Worm (Caenorhabditis elegans) whole organism, L4/young adult: Measurements from ENCODE around the gene deb-1.

Experiments used
- W03F9.2 ChIP-seq: fragments of 150-350 bp; optimal IDR thresholded peaks from 2 replicates; lab custom pipeline; 2014; ENCODE audit warnings: missing biosample characterization, missing genetic modification characterization
- dao-5 ChIP-seq: sonication (generic microtip); optimal IDR thresholded peaks from 2 replicates; lab custom pipeline; 2016; ENCODE audit warnings: missing genotype, missing genetic modification characterization, moderate library complexity, missing compliant biosample characterization
- him-1 ChIP-seq: sonication (generic microtip); optimal IDR thresholded peaks from 2 replicates; lab custom pipeline; 2016; ENCODE audit warnings: missing genotype, missing genetic modification reagents, missing genetic modification characterization, missing compliant biosample characterization

DNA sequence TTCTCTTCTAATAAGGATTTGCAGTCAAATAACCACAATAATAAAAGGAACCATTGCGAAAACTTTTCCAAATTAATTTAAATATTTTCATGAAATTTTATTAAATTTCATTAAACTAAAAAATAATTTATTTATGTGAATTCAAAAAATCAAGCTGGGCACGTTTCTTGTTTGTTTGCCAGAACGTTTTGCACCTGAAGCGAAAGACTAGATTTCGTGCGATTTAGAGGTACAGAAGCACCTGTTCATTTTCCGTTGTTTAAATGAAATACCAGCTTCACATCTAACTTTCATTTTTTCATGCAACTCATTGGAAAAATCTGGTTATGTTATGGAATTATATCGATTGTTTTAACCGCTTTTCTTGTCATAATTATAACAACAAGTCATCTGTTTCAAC, 22.0 kb downstream of the deb-1 start, which contains the start of gene srg-48:
- TF ChIP-seq W03F9.2 (tag; lab: Kevin White, UChicago), result no peak
- no peak for TF ChIP-seq dao-5
- no peak for TF ChIP-seq him-1 (tag; lab: Kevin White, UChicago)
